Worm (Caenorhabditis elegans) whole organism, mixed stage, embryonic: ENCODE measurements around the gene gbb-1.

Experiments
- M03D4.4 ChIP-seq: sonication (generic microtip); optimal IDR thresholded peaks from 2 replicates; lab custom pipeline; 2017; ENCODE audit warnings: mild to moderate bottlenecking, missing genetic modification characterization, missing compliant biosample characterization
- bed-3 ChIP-seq: fragments of 200-800 bp; sonication (Bioruptor generic); optimal IDR thresholded peaks from 3 replicates; lab custom pipeline; 2018; ENCODE audit warnings: mild to moderate bottlenecking, missing genetic modification characterization, moderate library complexity, missing compliant biosample characterization
- blmp-1 ChIP-seq: fragments of 150-350 bp; optimal IDR thresholded peaks from 2 replicates; lab custom pipeline; 2014; ENCODE audit warnings: missing biosample characterization, missing genetic modification characterization
- ceh-39 ChIP-seq: fragments of 150-350 bp; optimal IDR thresholded peaks from 2 replicates; lab custom pipeline; 2014; ENCODE audit warnings: missing biosample characterization, missing genetic modification characterization
- ceh-43 ChIP-seq: fragments of 200-800 bp; sonication (Bioruptor generic); optimal IDR thresholded peaks from 2 replicates; lab custom pipeline; 2018; ENCODE audit warnings: mild to moderate bottlenecking, missing genetic modification characterization, moderate library complexity, missing compliant biosample characterization
- ceh-83 ChIP-seq: fragments of 200-800 bp; sonication (Bioruptor generic); optimal IDR thresholded peaks from 2 replicates; lab custom pipeline; 2018; ENCODE audit warnings: mild to moderate bottlenecking, missing genetic modification characterization, missing compliant biosample characterization
- ces-1 ChIP-seq: fragments of 150-350 bp; optimal IDR thresholded peaks from 2 replicates; lab custom pipeline; 2014; ENCODE audit warnings: missing biosample characterization, missing genetic modification reagents, missing genetic modification characterization
- cnd-1 ChIP-seq: fragments of 200-800 bp; sonication (Bioruptor generic); optimal IDR thresholded peaks from 2 replicates; lab custom pipeline; 2018; ENCODE audit warnings: mild to moderate bottlenecking, missing genetic modification characterization, missing compliant biosample characterization
- drap-1 ChIP-seq: fragments of 200-800 bp; sonication (Bioruptor generic); optimal IDR thresholded peaks from 3 replicates; lab custom pipeline; 2018; ENCODE audit warnings: mild to moderate bottlenecking, missing genetic modification characterization, missing compliant biosample characterization
- elt-1 ChIP-seq: sonication (generic microtip); optimal IDR thresholded peaks from 2 replicates; lab custom pipeline; 2017; ENCODE audit warnings: missing genetic modification characterization, mild to moderate bottlenecking, missing compliant biosample characterization, antibody characterized with exemption, moderate library complexity, borderline replicate concordance; ENCODE audit not compliant: insufficient read depth
- elt-3 ChIP-seq: fragments of 150-350 bp; optimal IDR thresholded peaks from 2 replicates; lab custom pipeline; 2014; ENCODE audit warnings: missing biosample characterization, missing genetic modification characterization
- flh-1 ChIP-seq: fragments of 200-800 bp; sonication (Bioruptor generic); optimal IDR thresholded peaks from 2 replicates; lab custom pipeline; 2018; ENCODE audit warnings: mild to moderate bottlenecking, missing genetic modification characterization, moderate library complexity, missing compliant biosample characterization
- hlh-1 ChIP-seq: fragments of 150-350 bp; optimal IDR thresholded peaks from 2 replicates; lab custom pipeline; 2014; ENCODE audit warnings: missing biosample characterization, missing genetic modification reagents, missing genetic modification characterization
- lin-32 ChIP-seq: fragments of 200-800 bp; sonication (Bioruptor generic); optimal IDR thresholded peaks from 2 replicates; lab custom pipeline; 2018; ENCODE audit warnings: mild to moderate bottlenecking, missing genetic modification characterization, missing compliant biosample characterization
- mab-5 ChIP-seq: fragments of 150-350 bp; optimal IDR thresholded peaks from 2 replicates; lab custom pipeline; 2014; ENCODE audit warnings: missing biosample characterization, missing genetic modification characterization
- mls-2 ChIP-seq: sonication (generic microtip); optimal IDR thresholded peaks from 2 replicates; lab custom pipeline; 2016; ENCODE audit warnings: mild to moderate bottlenecking, missing genetic modification characterization, moderate library complexity, missing compliant biosample characterization
- nhr-12 ChIP-seq: fragments of 150-350 bp; optimal IDR thresholded peaks from 2 replicates; lab custom pipeline; 2014; ENCODE audit warnings: missing biosample characterization, missing genetic modification characterization
- nhr-2 ChIP-seq: fragments of 150-350 bp; optimal IDR thresholded peaks from 2 replicates; lab custom pipeline; 2014; ENCODE audit warnings: missing biosample characterization, missing genetic modification characterization
- nhr-237 ChIP-seq: fragments of 150-350 bp; optimal IDR thresholded peaks from 2 replicates; lab custom pipeline; 2014; ENCODE audit warnings: missing biosample characterization, missing genetic modification characterization
- nhr-28 ChIP-seq: fragments of 150-350 bp; optimal IDR thresholded peaks from 2 replicates; lab custom pipeline; 2014; ENCODE audit warnings: missing biosample characterization, missing genetic modification characterization
- nhr-76 ChIP-seq: sonication (generic microtip); optimal IDR thresholded peaks from 2 replicates; lab custom pipeline; 2017; ENCODE audit warnings: missing biosample characterization, missing genetic modification characterization
- pha-4 ChIP-seq: fragments of 150-350 bp; optimal IDR thresholded peaks from 2 replicates; lab custom pipeline; 2018; ENCODE audit warnings: missing biosample characterization, missing genetic modification reagents, missing genetic modification characterization
- sem-2 ChIP-seq: fragments of 200-800 bp; sonication (Bioruptor generic); optimal IDR thresholded peaks from 2 replicates; lab custom pipeline; 2018; ENCODE audit warnings: mild to moderate bottlenecking, missing genetic modification characterization, missing compliant biosample characterization
- snpc-4 ChIP-seq: fragments of 150-350 bp; optimal IDR thresholded peaks from 2 replicates; lab custom pipeline; 2014; ENCODE audit warnings: missing biosample characterization, missing genetic modification characterization
- sptf-1 ChIP-seq: sonication (generic microtip); optimal IDR thresholded peaks from 2 replicates; lab custom pipeline; 2017; ENCODE audit warnings: mild to moderate bottlenecking, missing genetic modification characterization, moderate library complexity, missing compliant biosample characterization
- tbx-8 ChIP-seq: fragments of 200-800 bp; sonication (Bioruptor generic); optimal IDR thresholded peaks from 2 replicates; lab custom pipeline; 2018; ENCODE audit warnings: mild to moderate bottlenecking, missing genetic modification characterization, moderate library complexity, missing compliant biosample characterization
- unc-120 ChIP-seq: sonication (generic microtip); optimal IDR thresholded peaks from 2 replicates; lab custom pipeline; 2017; ENCODE audit warnings: missing genetic modification characterization, missing compliant biosample characterization; ENCODE audit not compliant: poor library complexity, severe bottlenecking
- unc-39 ChIP-seq: fragments of 150-350 bp; optimal IDR thresholded peaks from 2 replicates; lab custom pipeline; 2014; ENCODE audit warnings: missing biosample characterization, missing genetic modification characterization
- unc-62 ChIP-seq: fragments of 150-350 bp; optimal IDR thresholded peaks from 2 replicates; lab custom pipeline; 2014; ENCODE audit warnings: missing biosample characterization, missing genetic modification reagents, missing genetic modification characterization
- zip-8 ChIP-seq: fragments of 150-350 bp; optimal IDR thresholded peaks from 2 replicates; lab custom pipeline; 2014; ENCODE audit warnings: missing biosample characterization, missing genetic modification characterization
- ztf-11 ChIP-seq: fragments of 150-350 bp; optimal IDR thresholded peaks from 2 replicates; lab custom pipeline; 2014; ENCODE audit warnings: missing biosample characterization, missing genetic modification characterization

The gbb-1 gene

ce11 chrX:2957446-2957985, at the start of gene gbb-1:
gbb-1 (plus strand) TSS chrX:2957935.
- no peak for TF ChIP-seq pha-4 (tag; lab: Kevin White, UChicago)
- no peak for TF ChIP-seq mab-5 (tag; lab: Kevin White, UChicago)
- no peak for TF ChIP-seq unc-120 (tag; lab: Kevin White, UChicago)
- no peak for TF ChIP-seq tbx-8 (GFP tag; lab: Kevin White, UChicago)
- TF ChIP-seq nhr-76 (tag; lab: Kevin White, UChicago): no peak
- TF ChIP-seq M03D4.4 (tag; lab: Kevin White, UChicago): no peak
- no peak for TF ChIP-seq ces-1 (GFP tag; lab: Kevin White, UChicago)
- no peak for TF ChIP-seq snpc-4 (tag; lab: Kevin White, UChicago)

- TF ChIP-seq nhr-12 (tag; lab: Kevin White, UChicago): no peak
- TF ChIP-seq bed-3: no peak
- no peak for TF ChIP-seq nhr-2
- TF ChIP-seq sptf-1 (tag; lab: Kevin White, UChicago): no peak
- no peak for TF ChIP-seq unc-62 (GFP tag; lab: Kevin White, UChicago)
- TF ChIP-seq ztf-11: no peak
- no peak for TF ChIP-seq flh-1 (GFP tag; lab: Kevin White, UChicago)
- TF ChIP-seq unc-120 (tag; lab: Kevin White, UChicago): no peak
- TF ChIP-seq ceh-83 (GFP tag; lab: Kevin White, UChicago): no peak
- no peak for TF ChIP-seq ceh-39 (tag; lab: Kevin White, UChicago)
- TF ChIP-seq unc-39: no peak
- no peak for TF ChIP-seq zip-8 (tag; lab: Kevin White, UChicago)
- TF ChIP-seq drap-1 (GFP tag; lab: Kevin White, UChicago): no peak
- no peak for TF ChIP-seq mls-2 (tag; lab: Kevin White, UChicago)
- TF ChIP-seq hlh-1 (tag; lab: Kevin White, UChicago): no peak
- no peak for TF ChIP-seq snpc-4 (tag; lab: Kevin White, UChicago)
These were observed 48.5 kb upstream of the gbb-1 start, which contains the start of gene nmy-1 for ce11 chrX:2909227-2909626. nmy-1 (plus strand) TSS chrX:2909527.

DNA sequence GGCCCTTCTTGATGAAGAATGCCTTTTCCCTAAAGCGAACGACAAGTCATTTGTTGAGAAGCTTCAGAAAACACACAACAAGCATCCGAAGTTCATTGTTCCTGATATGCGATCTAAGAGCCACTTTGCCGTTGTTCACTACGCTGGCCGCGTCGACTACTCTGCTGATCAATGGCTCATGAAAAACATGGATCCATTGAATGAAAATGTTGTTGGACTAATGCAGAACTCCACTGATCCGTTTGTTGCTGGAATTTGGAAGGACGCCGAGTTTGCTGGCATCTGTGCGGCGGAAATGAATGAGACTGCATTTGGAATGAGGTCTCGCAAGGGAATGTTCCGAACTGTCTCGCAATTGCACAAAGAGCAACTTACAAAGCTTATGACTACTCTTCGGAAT, 45.0 kb upstream of the gbb-1 start:
- no peak for TF ChIP-seq nhr-237 (tag; lab: Kevin White, UChicago)
- no peak for TF ChIP-seq lin-32 (GFP tag; lab: Kevin White, UChicago)
- no peak for TF ChIP-seq nhr-2
- no peak for TF ChIP-seq drap-1 (GFP tag; lab: Kevin White, UChicago)
- TF ChIP-seq snpc-4 (tag; lab: Kevin White, UChicago): no peak
- no peak for TF ChIP-seq mls-2 (tag; lab: Kevin White, UChicago)
- TF ChIP-seq elt-1 (tag; lab: Kevin White, UChicago): no peak
- no peak for TF ChIP-seq ceh-83 (GFP tag; lab: Kevin White, UChicago)
- no peak for TF ChIP-seq hlh-1 (tag; lab: Kevin White, UChicago)

ce11 chrX:2919488-2919887, 38.2 kb upstream of the gbb-1 start:
- peak; percentile 15 for TF ChIP-seq zip-8 (tag; lab: Kevin White, UChicago)
- no peak for TF ChIP-seq mls-2 (tag; lab: Kevin White, UChicago)
- TF ChIP-seq unc-120 (tag; lab: Kevin White, UChicago): no peak
- TF ChIP-seq blmp-1: no peak
- no peak for TF ChIP-seq lin-32 (GFP tag; lab: Kevin White, UChicago)
- TF ChIP-seq sem-2 (GFP tag; lab: Kevin White, UChicago): no peak
- TF ChIP-seq ceh-43: no peak
- TF ChIP-seq tbx-8 (GFP tag; lab: Kevin White, UChicago): no peak
- TF ChIP-seq unc-62 (GFP tag; lab: Kevin White, UChicago): no peak
- TF ChIP-seq nhr-28 (tag; lab: Kevin White, UChicago): no peak
- TF ChIP-seq snpc-4 (tag; lab: Kevin White, UChicago): no peak
- no peak for TF ChIP-seq M03D4.4 (tag; lab: Kevin White, UChicago)
- TF ChIP-seq elt-1 (tag; lab: Kevin White, UChicago): peak; percentile 74
- no peak for TF ChIP-seq ceh-83 (GFP tag; lab: Kevin White, UChicago)
- no peak for TF ChIP-seq ces-1 (GFP tag; lab: Kevin White, UChicago)

ce11 chrX:2920456-2920855, 37.3 kb upstream of the gbb-1 start:
- TF ChIP-seq elt-3 (tag; lab: Kevin White, UChicago): no peak
- TF ChIP-seq ceh-43: peak; percentile 32
- TF ChIP-seq nhr-2: peak; percentile 68
- TF ChIP-seq cnd-1: no peak
- no peak for TF ChIP-seq ztf-11
- TF ChIP-seq zip-8 (tag; lab: Kevin White, UChicago): peak; percentile 37
- peak; percentile 50 for TF ChIP-seq hlh-1 (tag; lab: Kevin White, UChicago)
- peak; percentile 53 for TF ChIP-seq mls-2 (tag; lab: Kevin White, UChicago)
- TF ChIP-seq unc-62 (GFP tag; lab: Kevin White, UChicago): peak; percentile 95
- TF ChIP-seq mab-5 (tag; lab: Kevin White, UChicago): no peak
- no peak for TF ChIP-seq nhr-28 (tag; lab: Kevin White, UChicago)
- no peak for TF ChIP-seq snpc-4 (tag; lab: Kevin White, UChicago)
- peak; percentile 89 for TF ChIP-seq ces-1 (GFP tag; lab: Kevin White, UChicago)
